Fruit fly (Drosophila melanogaster) whole organism, adult: Measurements from ENCODE around the gene CG42233.
A peak's percentile ranks its signal among the peaks of the same experiment; 100 is the strongest.

Experiments used
- CG11617 ChIP-seq: fragments of 200-800 bp; sonication (Bioruptor generic); optimal IDR thresholded peaks from 2 replicates; lab custom pipeline; 2017; ENCODE audit warnings: mild to moderate bottlenecking, missing biosample characterization, missing genetic modification reagents, missing genetic modification characterization
- CG12768 ChIP-seq: fragments of 200-800 bp; sonication (Bioruptor generic); optimal IDR thresholded peaks from 2 replicates; lab custom pipeline; 2017; ENCODE audit warnings: missing biosample characterization, missing genetic modification characterization, mild to moderate bottlenecking, moderate library complexity, missing genetic modification reagents
- CG14711 ChIP-seq: fragments of 200-800 bp; sonication (Bioruptor generic); optimal IDR thresholded peaks from 2 replicates; lab custom pipeline; 2018; ENCODE audit warnings: missing biosample characterization, mild to moderate bottlenecking, missing genetic modification characterization, moderate library complexity
- CG1620 ChIP-seq: fragments of 200-800 bp; sonication (Bioruptor generic); optimal IDR thresholded peaks from 2 replicates; lab custom pipeline; 2016; ENCODE audit warnings: missing biosample characterization, missing genetic modification characterization
- CG33017 ChIP-seq: fragments of 200-800 bp; sonication (Bioruptor generic); optimal IDR thresholded peaks from 2 replicates; lab custom pipeline; 2018; ENCODE audit warnings: missing biosample characterization, mild to moderate bottlenecking, missing genetic modification characterization, moderate library complexity
- CG5204 ChIP-seq: fragments of 200-800 bp; sonication (Bioruptor generic); optimal IDR thresholded peaks from 2 replicates; lab custom pipeline; 2016; ENCODE audit warnings: missing biosample characterization, missing genetic modification characterization
- CG7045 ChIP-seq: fragments of 200-800 bp; sonication (Bioruptor generic); optimal IDR thresholded peaks from 2 replicates; lab custom pipeline; 2017; ENCODE audit warnings: missing biosample characterization, mild to moderate bottlenecking, missing genetic modification characterization
- CG7101 ChIP-seq: fragments of 200-800 bp; sonication (Bioruptor generic); optimal IDR thresholded peaks from 2 replicates; lab custom pipeline; 2018; ENCODE audit warnings: missing biosample characterization, mild to moderate bottlenecking, missing genetic modification characterization, moderate library complexity
- Clk ChIP-seq: fragments of 200-800 bp; sonication (Bioruptor generic); optimal IDR thresholded peaks from 2 replicates; lab custom pipeline; 2017; ENCODE audit warnings: missing biosample characterization, missing genetic modification characterization
- Crg-1 ChIP-seq: fragments of 200-800 bp; sonication (Bioruptor generic); optimal IDR thresholded peaks from 2 replicates; lab custom pipeline; 2016; ENCODE audit warnings: missing biosample characterization, missing genetic modification characterization
- Hr96 ChIP-seq: fragments of 200-800 bp; sonication (Bioruptor generic); optimal IDR thresholded peaks from 2 replicates; lab custom pipeline; 2016; ENCODE audit warnings: missing biosample characterization, missing genetic modification characterization
- Mnt ChIP-seq: fragments of 200-800 bp; sonication (Bioruptor generic); optimal IDR thresholded peaks from 2 replicates; lab custom pipeline; 2016; ENCODE audit warnings: missing biosample characterization, mild to moderate bottlenecking, missing genetic modification characterization
- bab1 ChIP-seq: fragments of 200-800 bp; sonication (Bioruptor generic); optimal IDR thresholded peaks from 3 replicates; lab custom pipeline; 2019; ENCODE audit warnings: missing biosample characterization, mild to moderate bottlenecking, missing genetic modification characterization, moderate library complexity
- cic ChIP-seq: fragments of 200-800 bp; sonication (Bioruptor generic); optimal IDR thresholded peaks from 2 replicates; lab custom pipeline; 2017; ENCODE audit warnings: missing biosample characterization, mild to moderate bottlenecking, missing genetic modification characterization, moderate library complexity
- cnc ChIP-seq, 2 experiments: fragments of >200 bp; optimal IDR thresholded peaks; 2 replicates each; lab custom pipeline; 2017
- kay ChIP-seq: fragments of 200-800 bp; sonication (Bioruptor generic); peaks from one replicate; lab custom pipeline; 2016; ENCODE audit warnings: missing biosample characterization, missing genetic modification characterization, borderline replicate concordance
- ovo ChIP-seq: fragments of 200-800 bp; sonication (Bioruptor generic); optimal IDR thresholded peaks from 2 replicates; lab custom pipeline; 2016; ENCODE audit warnings: missing biosample characterization, missing genetic modification characterization
- pad ChIP-seq: fragments of 200-800 bp; sonication (Bioruptor generic); optimal IDR thresholded peaks from 3 replicates; lab custom pipeline; 2017; ENCODE audit warnings: missing biosample characterization, missing genetic modification characterization, mild to moderate bottlenecking, moderate library complexity, missing genetic modification reagents
- tj ChIP-seq: fragments of 200-800 bp; sonication (Bioruptor generic); optimal IDR thresholded peaks from 3 replicates; lab custom pipeline; 2017; ENCODE audit warnings: missing biosample characterization, mild to moderate bottlenecking, missing genetic modification characterization, moderate library complexity
- toe ChIP-seq: fragments of 200-800 bp; sonication (Bioruptor generic); optimal IDR thresholded peaks from 2 replicates; lab custom pipeline; 2016; ENCODE audit warnings: missing biosample characterization, missing genetic modification characterization

The CG42233 gene

dm6 chr3R:31768198-31768597 lies 36.9 kb downstream of the CG42233 start:
- TF ChIP-seq cic: no peak
- TF ChIP-seq CG7045 (GFP tag; lab: Kevin White, UChicago): no peak
- TF ChIP-seq ovo (GFP tag; lab: Kevin White, UChicago): no peak
- no peak for TF ChIP-seq CG12768
- no peak for TF ChIP-seq CG1620 (GFP tag; lab: Kevin White, UChicago)
- no peak for TF ChIP-seq CG7101 (tag; lab: Kevin White, UChicago)
- TF ChIP-seq Hr96 (GFP tag; lab: Kevin White, UChicago): no peak
- TF ChIP-seq CG11617 (GFP tag; lab: Kevin White, UChicago): no peak
- no peak for TF ChIP-seq CG14711 (tag; lab: Kevin White, UChicago)
- no peak for TF ChIP-seq Crg-1 (GFP tag; lab: Kevin White, UChicago)
- no peak for TF ChIP-seq pad (GFP tag; lab: Kevin White, UChicago)
- TF ChIP-seq toe (GFP tag; lab: Kevin White, UChicago): no peak
- no peak for TF ChIP-seq bab1 (GFP tag; lab: Kevin White, UChicago)
- TF ChIP-seq cnc (optimal IDR thresholded peaks at IDR 0.05; lab: Kevin White, UChicago): no peak
- TF ChIP-seq Clk: no peak
- no peak for TF ChIP-seq CG5204 (GFP tag; lab: Kevin White, UChicago)
- TF ChIP-seq kay: no peak
- no peak for TF ChIP-seq CG33017 (tag; lab: Kevin White, UChicago)
- TF ChIP-seq tj (GFP tag; lab: Kevin White, UChicago): no peak

- TF ChIP-seq CG7045 (GFP tag; lab: Kevin White, UChicago): no peak
- TF ChIP-seq CG11617 (GFP tag; lab: Kevin White, UChicago): no peak
- no peak for TF ChIP-seq Crg-1 (GFP tag; lab: Kevin White, UChicago)
- no peak for TF ChIP-seq tj (GFP tag; lab: Kevin White, UChicago)
- no peak for TF ChIP-seq bab1 (GFP tag; lab: Kevin White, UChicago)
- TF ChIP-seq Hr96 (GFP tag; lab: Kevin White, UChicago): no peak
- no peak for TF ChIP-seq kay
- no peak for TF ChIP-seq cnc (optimal IDR thresholded peaks at IDR 0.05; lab: Kevin White, UChicago)
- TF ChIP-seq CG14711 (tag; lab: Kevin White, UChicago): no peak
- TF ChIP-seq CG33017 (tag; lab: Kevin White, UChicago): no peak
- no peak for TF ChIP-seq CG7101 (tag; lab: Kevin White, UChicago)
- TF ChIP-seq pad (GFP tag; lab: Kevin White, UChicago): no peak
- no peak for TF ChIP-seq Clk
- no peak for TF ChIP-seq ovo (GFP tag; lab: Kevin White, UChicago)
- no peak for TF ChIP-seq CG12768
- no peak for TF ChIP-seq Mnt (GFP tag; lab: Kevin White, UChicago)
- no peak for TF ChIP-seq cic
- no peak for TF ChIP-seq CG1620 (GFP tag; lab: Kevin White, UChicago)
- TF ChIP-seq toe (GFP tag; lab: Kevin White, UChicago): no peak
Observed at dm6 chr3R:31767528-31767927, 37.5 kb downstream of the CG42233 start.

dm6 chr3R:31765145-31765544 lies 39.9 kb downstream of the CG42233 start:
- TF ChIP-seq Crg-1 (GFP tag; lab: Kevin White, UChicago) (no peak), cic (no peak), Mnt (GFP tag; lab: Kevin White, UChicago) (no peak), cnc (optimal IDR thresholded peaks at IDR 0.05; lab: Kevin White, UChicago) (no peak), CG5204 (GFP tag; lab: Kevin White, UChicago) (no peak), CG12768 (no peak), tj (GFP tag; lab: Kevin White, UChicago) (no peak), Hr96 (GFP tag; lab: Kevin White, UChicago) (no peak), CG7101 (tag; lab: Kevin White, UChicago) (no peak), pad (GFP tag; lab: Kevin White, UChicago) (no peak), Clk (no peak), bab1 (GFP tag; lab: Kevin White, UChicago) (no peak), CG1620 (GFP tag; lab: Kevin White, UChicago) (no peak)

dm6 chr3R:31764672-31765071 lies 40.4 kb downstream of the CG42233 start, which contains the start of gene CG2150:
CG2150 (minus strand) TSS chr3R:31764772.
- TF ChIP-seq pad (GFP tag; lab: Kevin White, UChicago) (no peak), CG33017 (tag; lab: Kevin White, UChicago) (no peak), tj (GFP tag; lab: Kevin White, UChicago) (no peak), Clk (no peak), CG11617 (GFP tag; lab: Kevin White, UChicago) (no peak), Crg-1 (GFP tag; lab: Kevin White, UChicago) (no peak), cnc (optimal IDR thresholded peaks at IDR 0.05; lab: Kevin White, UChicago) (no peak), bab1 (GFP tag; lab: Kevin White, UChicago) (no peak), kay (no peak), CG7101 (tag; lab: Kevin White, UChicago) (no peak), ovo (GFP tag; lab: Kevin White, UChicago) (no peak)

DNA sequence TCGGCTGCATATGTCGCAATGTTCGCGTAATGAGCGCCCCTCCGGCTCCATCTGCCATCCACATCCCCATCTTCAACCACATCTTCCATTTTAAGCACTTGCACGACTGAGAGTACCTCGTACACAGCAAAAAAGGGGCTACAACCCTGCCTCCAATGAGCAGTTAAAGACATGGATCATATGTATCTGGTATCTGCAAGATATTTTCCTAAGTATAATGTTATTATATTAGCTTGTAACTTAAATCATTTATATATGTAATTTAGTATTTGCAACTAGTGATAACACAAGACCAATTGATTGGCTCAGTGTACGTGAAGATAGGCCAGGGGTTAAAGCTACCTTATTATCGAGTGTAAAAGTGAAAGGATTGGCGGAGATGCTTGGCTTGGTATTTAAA lies 42.4 kb downstream of the CG42233 start:
- TF ChIP-seq CG14711 (tag; lab: Kevin White, UChicago) (no peak), pad (GFP tag; lab: Kevin White, UChicago) (no peak), kay (no peak), ovo (GFP tag; lab: Kevin White, UChicago) (no peak), tj (GFP tag; lab: Kevin White, UChicago) (no peak), CG33017 (tag; lab: Kevin White, UChicago) (no peak), cic (no peak), Clk (no peak), Mnt (GFP tag; lab: Kevin White, UChicago) (no peak)

- TF ChIP-seq cnc (optimal IDR thresholded peaks at IDR 0.05; lab: Kevin White, UChicago) (peak in 1 of 2 experiments; percentile 13), cic (peak; percentile 83), CG12768 (no peak), kay (no peak)
Observed at dm6 chr3R:31761529-31762009, 43.5 kb downstream of the CG42233 start, which contains the start of gene Smvt. Smvt (minus strand) TSS chr3R:31761579.
